Worm (Caenorhabditis elegans) whole organism, early embryonic: ENCODE results near the gene T24F1.7.

Experiments
- B0310.2 ChIP-seq: sonication (generic microtip); optimal IDR thresholded peaks from 2 replicates; lab custom pipeline; 2016; ENCODE audit warnings: mild to moderate bottlenecking, missing genetic modification characterization, missing compliant biosample characterization
- F13C5.2 ChIP-seq: sonication (generic microtip); optimal IDR thresholded peaks from 2 replicates; lab custom pipeline; 2017; ENCODE audit warnings: mild to moderate bottlenecking, missing genetic modification characterization, inconsistent platforms, missing compliant biosample characterization
- aly-1 ChIP-seq: sonication (generic microtip); optimal IDR thresholded peaks from 2 replicates; lab custom pipeline; 2016; ENCODE audit warnings: missing genetic modification characterization, missing compliant biosample characterization
- ama-1 ChIP-seq: fragments of 150-350 bp; optimal IDR thresholded peaks from 2 replicates; lab custom pipeline; 2014
- flt-1 ChIP-seq: fragments of 200-800 bp; sonication (Bioruptor generic); IDR thresholded peaks from 2 replicates; pipeline ENCODE4 v1.3.6; 2022; ENCODE audit warnings: missing genetic modification characterization, missing compliant biosample characterization
- hmbx-1 ChIP-seq: sonication (generic microtip); optimal IDR thresholded peaks from 2 replicates; lab custom pipeline; 2016; ENCODE audit warnings: mild to moderate bottlenecking, missing genetic modification characterization, missing compliant biosample characterization
- hnd-1 ChIP-seq: sonication (generic microtip); optimal IDR thresholded peaks from 2 replicates; lab custom pipeline; 2016; ENCODE audit warnings: missing genetic modification characterization, missing compliant biosample characterization
- pes-1 ChIP-seq: fragments of 200-800 bp; sonication (Bioruptor generic); IDR thresholded peaks from 2 replicates; pipeline ENCODE4 v1.3.6; 2022; ENCODE audit warnings: missing genetic modification reagents, missing genetic modification characterization, missing compliant biosample characterization
- scrt-1 ChIP-seq: fragments of 200-800 bp; sonication (Bioruptor generic); IDR thresholded peaks from 2 replicates; pipeline ENCODE4 v1.3.6; 2022; ENCODE audit warnings: missing genetic modification characterization, missing compliant biosample characterization
- tbx-11 ChIP-seq: fragments of 200-800 bp; sonication (Bioruptor generic); IDR thresholded peaks from 2 replicates; pipeline ENCODE4 v1.3.6; 2022; ENCODE audit warnings: missing genetic modification characterization, missing compliant biosample characterization
- tbx-37 ChIP-seq: fragments of 200-800 bp; sonication (Bioruptor generic); conservative IDR thresholded peaks from 2 replicates; pipeline ENCODE4 v1.3.6; 2022; ENCODE audit warnings: missing genetic modification reagents, missing genetic modification characterization, missing compliant biosample characterization

ce11 chrII:11285282-11285933 lies 26.9 kb upstream of the T24F1.7 start:
- no peak for TF ChIP-seq F13C5.2 (tag; lab: Kevin White, UChicago)
- TF ChIP-seq ama-1, result no peak
- TF ChIP-seq flt-1 (GFP tag; lab: Robert Waterston, UW), result no peak
- TF ChIP-seq aly-1 (tag; lab: Kevin White, UChicago), result no peak
- TF ChIP-seq B0310.2 (tag; lab: Kevin White, UChicago), result no peak
- TF ChIP-seq tbx-11 (GFP tag; lab: Robert Waterston, UW), result no peak
- TF ChIP-seq pes-1 (GFP tag; lab: Robert Waterston, UW), result no peak
- TF ChIP-seq tbx-37 (GFP tag; lab: Robert Waterston, UW), result no peak
- TF ChIP-seq hmbx-1 (tag; lab: Kevin White, UChicago), result no peak
- TF ChIP-seq hnd-1 (tag; lab: Kevin White, UChicago), result no peak
- no peak for TF ChIP-seq scrt-1
